Worm (Caenorhabditis elegans) whole organism, L3 larva: ENCODE results near the gene ptd-2.

Experiments used
- R02D3.7 ChIP-seq: fragments of 150-350 bp; optimal IDR thresholded peaks from 2 replicates; lab custom pipeline; 2014; ENCODE audit warnings: missing biosample characterization, missing genetic modification characterization
- ZK546.5 ChIP-seq: sonication (generic microtip); optimal IDR thresholded peaks from 2 replicates; lab custom pipeline; 2017; ENCODE audit warnings: missing biosample characterization, missing genetic modification characterization
- aly-2 ChIP-seq: fragments of 150-350 bp; optimal IDR thresholded peaks from 2 replicates; lab custom pipeline; 2014; ENCODE audit warnings: missing biosample characterization, missing genetic modification characterization
- ama-1 ChIP-seq: fragments of 150-350 bp; optimal IDR thresholded peaks from 2 replicates; lab custom pipeline; 2018
- ceh-16 ChIP-seq: sonication (generic microtip); optimal IDR thresholded peaks from 2 replicates; lab custom pipeline; 2017; ENCODE audit warnings: missing biosample characterization, missing genetic modification characterization
- ceh-28 ChIP-seq: fragments of 150-350 bp; optimal IDR thresholded peaks from 2 replicates; lab custom pipeline; 2014; ENCODE audit warnings: missing biosample characterization, missing genetic modification reagents, missing genetic modification characterization
- ceh-9 ChIP-seq: sonication (generic microtip); optimal IDR thresholded peaks from 2 replicates; lab custom pipeline; 2018; ENCODE audit warnings: missing biosample characterization, missing genetic modification characterization
- egl-5 ChIP-seq: fragments of 150-350 bp; optimal IDR thresholded peaks from 2 replicates; lab custom pipeline; 2017; ENCODE audit warnings: missing biosample characterization, missing genetic modification reagents, missing genetic modification characterization, inconsistent platforms
- elt-2 ChIP-seq: sonication (generic microtip); optimal IDR thresholded peaks from 2 replicates; lab custom pipeline; 2016; ENCODE audit warnings: missing genetic modification reagents, mild to moderate bottlenecking, missing genetic modification characterization, missing compliant biosample characterization
- eor-1 ChIP-seq, 2 experiments: fragments of 150-350 bp; optimal IDR thresholded peaks; 2 replicates each; lab custom pipeline; 2014 to 2018; ENCODE audit warnings: missing biosample characterization in 2 of 2, missing genetic modification characterization in 2 of 2
- fkh-2 ChIP-seq: fragments of 150-350 bp; optimal IDR thresholded peaks from 2 replicates; lab custom pipeline; 2014; ENCODE audit warnings: missing biosample characterization, missing genetic modification reagents, missing genetic modification characterization
- hmg-11 ChIP-seq: sonication (generic microtip); optimal IDR thresholded peaks from 2 replicates; lab custom pipeline; 2016; ENCODE audit warnings: missing genetic modification characterization, missing compliant biosample characterization
- lin-15B ChIP-seq: fragments of 150-350 bp; optimal IDR thresholded peaks from 2 replicates; lab custom pipeline; 2014; ENCODE audit warnings: missing biosample characterization, missing genetic modification characterization
- lin-39 ChIP-seq: fragments of 150-350 bp; optimal IDR thresholded peaks from 2 replicates; lab custom pipeline; 2018; ENCODE audit warnings: missing biosample characterization, missing genetic modification reagents, missing genetic modification characterization
- mdl-1 ChIP-seq: fragments of 150-350 bp; optimal IDR thresholded peaks from 2 replicates; lab custom pipeline; 2014; ENCODE audit warnings: missing biosample characterization, missing genetic modification characterization
- mml-1 ChIP-seq: fragments of 150-350 bp; sonication (generic microtip); optimal IDR thresholded peaks from 3 replicates; lab custom pipeline; 2014; ENCODE audit warnings: missing biosample characterization, missing genetic modification characterization
- nfya-1 ChIP-seq: sonication (generic microtip); optimal IDR thresholded peaks from 2 replicates; lab custom pipeline; 2017; ENCODE audit warnings: missing genetic modification characterization, mild to moderate bottlenecking, missing compliant biosample characterization, antibody characterized with exemption, moderate library complexity; ENCODE audit not compliant: insufficient read depth
- nhr-12 ChIP-seq: fragments of 150-350 bp; optimal IDR thresholded peaks from 2 replicates; lab custom pipeline; 2014; ENCODE audit warnings: missing biosample characterization, missing genetic modification characterization
- nhr-23 ChIP-seq: fragments of 150-350 bp; optimal IDR thresholded peaks from 2 replicates; lab custom pipeline; 2014; ENCODE audit warnings: missing biosample characterization, missing genetic modification reagents, missing genetic modification characterization
- nhr-237 ChIP-seq: fragments of 150-350 bp; optimal IDR thresholded peaks from 2 replicates; lab custom pipeline; 2014; ENCODE audit warnings: missing biosample characterization, missing genetic modification characterization
- nhr-25 ChIP-seq: sonication (generic microtip); optimal IDR thresholded peaks from 2 replicates; lab custom pipeline; 2017; ENCODE audit warnings: missing biosample characterization, missing genetic modification characterization
- nhr-28 ChIP-seq: fragments of 150-350 bp; optimal IDR thresholded peaks from 2 replicates; lab custom pipeline; 2014; ENCODE audit warnings: missing biosample characterization, missing genetic modification characterization
- nhr-43 ChIP-seq: sonication (generic microtip); optimal IDR thresholded peaks from 2 replicates; lab custom pipeline; 2016; ENCODE audit warnings: mild to moderate bottlenecking, missing genetic modification characterization, missing compliant biosample characterization; ENCODE audit not compliant: poor library complexity, severe bottlenecking
- nhr-67 ChIP-seq: fragments of 150-350 bp; optimal IDR thresholded peaks from 2 replicates; lab custom pipeline; 2014; ENCODE audit warnings: missing biosample characterization, missing genetic modification characterization
- nhr-76 ChIP-seq: fragments of 150-350 bp; sonication (generic microtip); optimal IDR thresholded peaks from 5 replicates; lab custom pipeline; 2014; ENCODE audit warnings: missing biosample characterization, missing genetic modification characterization
- nhr-77 ChIP-seq: fragments of 150-350 bp; optimal IDR thresholded peaks from 2 replicates; lab custom pipeline; 2014; ENCODE audit warnings: missing biosample characterization, missing genetic modification characterization
- pha-4 ChIP-seq: fragments of 150-350 bp; optimal IDR thresholded peaks from 2 replicates; lab custom pipeline; 2014; ENCODE audit warnings: missing biosample characterization, missing genetic modification reagents, missing genetic modification characterization
- pqm-1 ChIP-seq: fragments of 150-350 bp; optimal IDR thresholded peaks from 2 replicates; lab custom pipeline; 2017; ENCODE audit warnings: missing biosample characterization, missing genetic modification characterization, inconsistent platforms
- sea-2 ChIP-seq: fragments of 150-350 bp; sonication (generic microtip); optimal IDR thresholded peaks from 4 replicates; lab custom pipeline; 2014; ENCODE audit warnings: missing biosample characterization, missing genetic modification reagents, missing genetic modification characterization
- skn-1 ChIP-seq: fragments of 150-350 bp; optimal IDR thresholded peaks from 2 replicates; lab custom pipeline; 2014; ENCODE audit warnings: missing biosample characterization, missing genetic modification characterization
- snpc-4 ChIP-seq: fragments of 150-350 bp; optimal IDR thresholded peaks from 2 replicates; lab custom pipeline; 2014; ENCODE audit warnings: missing biosample characterization, missing genetic modification characterization
- tbx-2 ChIP-seq: sonication (generic microtip); optimal IDR thresholded peaks from 2 replicates; lab custom pipeline; 2016; ENCODE audit warnings: mild to moderate bottlenecking, missing genetic modification characterization, missing compliant biosample characterization
- unc-39 ChIP-seq: sonication (generic microtip); optimal IDR thresholded peaks from 4 replicates; lab custom pipeline; 2017; ENCODE audit warnings: missing biosample characterization, missing genetic modification characterization
- zag-1 ChIP-seq: fragments of 150-350 bp; optimal IDR thresholded peaks from 2 replicates; lab custom pipeline; 2014; ENCODE audit warnings: missing biosample characterization, missing genetic modification characterization
- ztf-11 ChIP-seq: fragments of 150-350 bp; optimal IDR thresholded peaks from 2 replicates; lab custom pipeline; 2014; ENCODE audit warnings: missing biosample characterization, missing genetic modification characterization

Gene ptd-2

ce11 chrV:9249932-9250331 lies at the start of gene ptd-2:
Gene ptd-2 (plus strand): TSS chrV:9250232.
- TF ChIP-seq nhr-77 (no peak), unc-39 (tag; lab: Kevin White, UChicago) (no peak), elt-2 (tag; lab: Kevin White, UChicago) (no peak), mml-1 (tag; lab: Kevin White, UChicago) (no peak), ZK546.5 (tag; lab: Kevin White, UChicago) (no peak), ceh-28 (tag; lab: Kevin White, UChicago) (no peak), ceh-16 (tag; lab: Kevin White, UChicago) (no peak), skn-1 (tag; lab: Kevin White, UChicago) (no peak), nhr-67 (no peak), hmg-11 (tag; lab: Kevin White, UChicago) (no peak), nhr-76 (no peak), ama-1 (no peak), egl-5 (tag; lab: Kevin White, UChicago) (no peak), nhr-43 (tag; lab: Kevin White, UChicago) (no peak)

DNA sequence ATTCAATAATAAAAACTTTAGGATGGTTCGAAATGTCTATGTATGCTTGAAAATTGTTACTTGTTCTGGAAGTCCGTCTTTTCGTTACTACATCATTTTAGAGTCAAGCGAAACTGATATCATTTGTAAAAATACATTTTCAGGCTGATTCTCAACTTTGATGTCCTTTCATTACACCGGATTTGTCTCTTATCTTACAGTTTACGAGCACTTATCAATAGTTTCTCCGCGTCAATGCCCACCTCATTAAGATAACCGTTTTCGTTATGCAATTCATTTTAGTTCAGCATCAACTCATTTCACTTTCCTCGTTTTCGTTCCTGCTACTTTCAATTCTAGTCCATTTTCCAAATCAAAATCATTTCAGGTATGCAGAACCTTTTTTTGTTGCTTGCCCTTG lies 47.3 kb upstream of the ptd-2 start, which contains the start of gene asp-2:
asp-2 (plus strand) TSS at position 368 of the 400 bp plus-strand sequence.
- TF ChIP-seq eor-1 (tag; optimal IDR thresholded peaks at IDR 0.05; lab: Kevin White, UChicago) (no peak), pqm-1 (tag; lab: Kevin White, UChicago) (peak; percentile 89), elt-2 (tag; lab: Kevin White, UChicago) (peak; percentile 91), unc-39 (tag; lab: Kevin White, UChicago) (no peak)

DNA sequence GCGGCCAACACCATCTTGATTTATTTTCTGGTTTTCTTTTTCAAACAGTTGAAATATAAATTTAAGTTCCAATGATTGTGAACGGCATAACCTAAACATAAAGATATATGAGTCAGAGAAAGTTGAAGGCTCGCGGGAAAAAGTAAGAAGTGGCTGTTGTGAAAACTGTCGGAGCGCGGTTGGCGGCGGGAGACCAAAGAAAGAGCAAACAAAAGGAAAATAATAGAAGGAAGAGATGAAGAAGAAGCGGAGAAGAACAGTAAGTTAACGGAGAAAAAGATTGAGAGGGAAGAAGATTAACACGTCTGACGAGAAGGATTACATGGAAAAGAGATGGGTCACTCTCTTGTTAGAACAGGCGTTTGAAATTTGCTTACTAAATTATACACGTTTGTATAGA lies 42.7 kb upstream of the ptd-2 start, which contains the start of gene inx-10:
inx-10 (minus strand) TSS at position 101 of the 400 bp plus-strand sequence.
- TF ChIP-seq pha-4 (tag; lab: Kevin White, UChicago) (peak; percentile 59), fkh-2 (tag; lab: Kevin White, UChicago) (no peak), nhr-12 (no peak), nhr-43 (tag; lab: Kevin White, UChicago) (no peak), sea-2 (GFP tag; lab: Kevin White, UChicago) (no peak), nhr-237 (tag; lab: Kevin White, UChicago) (no peak), unc-39 (tag; lab: Kevin White, UChicago) (no peak), nhr-28 (tag; lab: Kevin White, UChicago) (no peak)

ce11 chrV:9208878-9209277 lies 41.2 kb upstream of the ptd-2 start:
- TF ChIP-seq egl-5 (tag; lab: Kevin White, UChicago) (no peak), hmg-11 (tag; lab: Kevin White, UChicago) (peak; percentile 47), nfya-1 (peak; percentile 27), ztf-11 (tag; lab: Kevin White, UChicago) (no peak)

ce11 chrV:9212499-9212898 lies 37.5 kb upstream of the ptd-2 start:
- TF ChIP-seq zag-1 (tag; lab: Kevin White, UChicago) (no peak), aly-2 (tag; lab: Kevin White, UChicago) (no peak), nhr-43 (tag; lab: Kevin White, UChicago) (no peak), nhr-23 (tag; lab: Kevin White, UChicago) (peak; percentile 54), egl-5 (tag; lab: Kevin White, UChicago) (peak; percentile 92), elt-2 (tag; lab: Kevin White, UChicago) (peak; percentile 53), R02D3.7 (tag; lab: Kevin White, UChicago) (no peak), lin-15B (peak; percentile 90), pha-4 (tag; lab: Kevin White, UChicago) (peak; percentile 91), nhr-25 (peak; percentile 80), ceh-9 (tag; lab: Kevin White, UChicago) (no peak), tbx-2 (tag; lab: Kevin White, UChicago) (no peak), fkh-2 (tag; lab: Kevin White, UChicago) (peak; percentile 17), nfya-1 (peak; percentile 81), pqm-1 (tag; lab: Kevin White, UChicago) (peak; percentile 33), lin-39 (peak; percentile 79), hmg-11 (tag; lab: Kevin White, UChicago) (peak; percentile 54), mdl-1 (tag; lab: Kevin White, UChicago) (no peak), snpc-4 (tag; lab: Kevin White, UChicago) (peak; percentile 73)
